Worm (Caenorhabditis elegans) whole organism, late embryonic: Measurements from ENCODE around the gene R07E4.3.

Source experiments
- C38D4.7 ChIP-seq: fragments of 200-800 bp; sonication (Bioruptor generic); optimal IDR thresholded peaks from 2 replicates; lab custom pipeline; 2018; ENCODE audit warnings: mild to moderate bottlenecking, missing genetic modification characterization, moderate library complexity, missing compliant biosample characterization
- Y22D7AL.16 ChIP-seq: sonication (generic microtip); optimal IDR thresholded peaks from 2 replicates; lab custom pipeline; 2016; ENCODE audit warnings: missing genetic modification characterization, missing compliant biosample characterization
- ceh-45 ChIP-seq: fragments of 200-800 bp; sonication (Bioruptor generic); IDR thresholded peaks from 2 replicates; pipeline ENCODE4 v1.3.6; 2022; ENCODE audit warnings: missing genetic modification reagents, missing genetic modification characterization, missing compliant biosample characterization
- eyg-1 ChIP-seq: sonication (generic microtip); optimal IDR thresholded peaks from 2 replicates; lab custom pipeline; 2016; ENCODE audit warnings: missing genotype, missing genetic modification characterization, missing compliant biosample characterization
- fkh-6 ChIP-seq: sonication (generic microtip); optimal IDR thresholded peaks from 2 replicates; lab custom pipeline; 2016; ENCODE audit warnings: missing genetic modification characterization, missing compliant biosample characterization
- hlh-30 ChIP-seq: sonication (generic microtip); optimal IDR thresholded peaks from 2 replicates; lab custom pipeline; 2017; ENCODE audit warnings: antibody characterized with exemption, missing genetic modification characterization, missing compliant biosample characterization; ENCODE audit not compliant: insufficient read depth
- lim-6 ChIP-seq: sonication (generic microtip); optimal IDR thresholded peaks from 2 replicates; lab custom pipeline; 2016; ENCODE audit warnings: missing genetic modification characterization, missing compliant biosample characterization
- npax-4 ChIP-seq: sonication (generic microtip); optimal IDR thresholded peaks from 2 replicates; lab custom pipeline; 2016; ENCODE audit warnings: missing genetic modification characterization, missing compliant biosample characterization
- pha-4 ChIP-seq: fragments of 150-350 bp; optimal IDR thresholded peaks from 2 replicates; lab custom pipeline; 2018; ENCODE audit warnings: missing biosample characterization, missing genetic modification reagents, missing genetic modification characterization
- pqm-1 ChIP-seq: sonication (generic microtip); optimal IDR thresholded peaks from 2 replicates; lab custom pipeline; 2016; ENCODE audit warnings: missing genetic modification characterization, missing compliant biosample characterization
- sdc-2 ChIP-seq: sonication (generic microtip); optimal IDR thresholded peaks from 2 replicates; lab custom pipeline; 2016; ENCODE audit warnings: missing genotype, missing genetic modification characterization, missing compliant biosample characterization

DNA sequence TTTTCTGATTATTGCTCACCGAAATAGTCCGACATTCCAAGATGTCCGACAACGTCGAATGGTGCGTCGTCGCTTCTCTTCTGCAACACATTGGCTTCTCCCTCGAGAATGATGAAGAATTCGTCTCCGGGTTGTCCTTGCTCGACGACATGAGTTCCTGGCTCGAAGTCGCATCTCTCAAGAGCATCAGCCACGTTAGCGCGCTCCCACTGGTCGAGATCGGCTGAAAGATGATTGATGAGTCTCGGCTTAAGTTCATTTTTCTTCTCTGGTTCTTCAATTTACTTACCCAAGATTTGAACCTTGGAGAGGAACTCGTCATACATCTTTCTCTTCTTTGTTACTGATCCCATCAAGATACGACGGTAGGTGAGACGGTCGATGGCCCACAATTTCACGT, 19.0 kb downstream of the R07E4.3 start:
- no peak for TF ChIP-seq lim-6 (tag; lab: Kevin White, UChicago)
- TF ChIP-seq sdc-2 (tag; lab: Kevin White, UChicago), result no peak
- no peak for TF ChIP-seq C38D4.7 (GFP tag; lab: Kevin White, UChicago)
- no peak for TF ChIP-seq ceh-45 (GFP tag; lab: Robert Waterston, UW)
- no peak for TF ChIP-seq Y22D7AL.16 (tag; lab: Kevin White, UChicago)
- no peak for TF ChIP-seq hlh-30 (tag; lab: Kevin White, UChicago)
- no peak for TF ChIP-seq pqm-1
- TF ChIP-seq eyg-1 (tag; lab: Kevin White, UChicago), result no peak
- no peak for TF ChIP-seq npax-4 (tag; lab: Kevin White, UChicago)
- TF ChIP-seq pha-4 (tag; lab: Kevin White, UChicago), result no peak
- TF ChIP-seq fkh-6 (tag; lab: Kevin White, UChicago), result no peak
